Worm (Caenorhabditis elegans) whole organism, midembryonic: ENCODE data around the gene clhm-1.

Source experiments
- T22C8.4 ChIP-seq: fragments of 200-800 bp; sonication (Bioruptor generic); IDR thresholded peaks from 2 replicates; pipeline ENCODE4 v1.3.6; 2022; ENCODE audit warnings: missing genetic modification characterization, missing compliant biosample characterization
- cog-1 ChIP-seq: sonication (generic microtip); optimal IDR thresholded peaks from 2 replicates; lab custom pipeline; 2016; ENCODE audit warnings: missing genetic modification characterization, missing compliant biosample characterization
- flt-1 ChIP-seq: fragments of 200-800 bp; sonication (Bioruptor generic); IDR thresholded peaks from 2 replicates; pipeline ENCODE4 v1.3.6; 2022; ENCODE audit warnings: missing genetic modification characterization, missing compliant biosample characterization
- klf-2 ChIP-seq: fragments of 200-800 bp; sonication (Bioruptor generic); conservative IDR thresholded peaks from 2 replicates; pipeline ENCODE4 v1.3.6; 2022; ENCODE audit warnings: missing genetic modification reagents, missing genetic modification characterization, missing compliant biosample characterization
- ref-1 ChIP-seq: fragments of 200-800 bp; sonication (Bioruptor generic); conservative IDR thresholded peaks from 2 replicates; pipeline ENCODE4 v1.3.6; 2022; ENCODE audit warnings: missing genetic modification reagents, missing genetic modification characterization, missing compliant biosample characterization
- tab-1 ChIP-seq: fragments of 200-800 bp; sonication (Bioruptor generic); IDR thresholded peaks from 2 replicates; pipeline ENCODE4 v1.3.6; 2022; ENCODE audit warnings: missing genetic modification characterization, missing compliant biosample characterization
- ztf-23 ChIP-seq: fragments of 200-800 bp; sonication (Bioruptor generic); IDR thresholded peaks from 2 replicates; pipeline ENCODE4 v1.3.6; 2022; ENCODE audit warnings: missing genetic modification reagents, missing genetic modification characterization, missing compliant biosample characterization
- ztf-29 ChIP-seq: fragments of 200-800 bp; sonication (Bioruptor generic); IDR thresholded peaks from 2 replicates; pipeline ENCODE4 v1.3.6; 2022; ENCODE audit warnings: missing genetic modification reagents, missing genetic modification characterization, missing compliant biosample characterization

ce11 chrII:6877881-6878280, 7.1 kb upstream of the clhm-1 start:
- no peak for TF ChIP-seq flt-1 (GFP tag; lab: Robert Waterston, UW)
- TF ChIP-seq cog-1 (tag; lab: Kevin White, UChicago) = no peak
- no peak for TF ChIP-seq tab-1 (GFP tag; lab: Robert Waterston, UW)
- no peak for TF ChIP-seq ref-1
- no peak for TF ChIP-seq ztf-23 (GFP tag; lab: Robert Waterston, UW)
- no peak for TF ChIP-seq T22C8.4 (GFP tag; lab: Robert Waterston, UW)
- TF ChIP-seq ztf-29 = no peak
- TF ChIP-seq klf-2 (GFP tag; lab: Robert Waterston, UW) = no peak
